Fruit fly (Drosophila melanogaster): ENCODE results near the gene CG5555.

CG5555 gene

dm6 chr3R:19223369-19223768 lies 43.0 kb upstream of the CG5555 start (continued):
- peak; percentile 19; the same call in 1 of the 2 replicates for TF ChIP-seq Rfx (GFP tag; IDR thresholded peaks at IDR 0.05)
- TF ChIP-seq zen2 (GFP tag; IDR thresholded peaks at IDR 0.05; ENCODE audit: partially characterized antibody): no peak
- no peak for TF ChIP-seq H15 (GFP tag; IDR thresholded peaks at IDR 0.05)
- peak; percentile 18 for TF ChIP-seq Fer2 (tag; optimal IDR thresholded peaks at IDR 0.05)
- TF ChIP-seq CG6175 (GFP tag; IDR thresholded peaks at IDR 0.05): 0 out of 3 replicates have a peak, but pooled peaks have one; percentile 34
- no peak for TF ChIP-seq CG17328 (GFP tag; IDR thresholded peaks at IDR 0.05)
- no peak for TF ChIP-seq CG4707 (GFP tag; optimal IDR thresholded peaks at IDR 0.05)
- TF ChIP-seq CG13894 (tag; optimal IDR thresholded peaks at IDR 0.05): peak; percentile 61
- TF ChIP-seq Hr78 (GFP tag; optimal IDR thresholded peaks at IDR 0.05): peak in 1 of 2 experiments; percentile 82
- TF ChIP-seq CG30431 (GFP tag; optimal IDR thresholded peaks at IDR 0.05): no peak
- TF ChIP-seq caup (GFP tag; optimal IDR thresholded peaks at IDR 0.05; ENCODE audit: severe bottlenecking): peak; percentile 66
- no peak for TF ChIP-seq sima (GFP tag; optimal IDR thresholded peaks at IDR 0.05)
- no peak for TF ChIP-seq Bgb (GFP tag; IDR thresholded peaks at IDR 0.05; ENCODE audit: partially characterized antibody)
- TF ChIP-seq rib (GFP tag; IDR thresholded peaks at IDR 0.05): peak; percentile 85
- TF ChIP-seq nerfin-1 (tag; optimal IDR thresholded peaks at IDR 0.05): no peak
- TF ChIP-seq Neu2 (GFP tag; optimal IDR thresholded peaks at IDR 0.05; ENCODE audit: borderline replicate concordance): no peak
- TF ChIP-seq row (GFP tag; IDR thresholded peaks at IDR 0.05): no peak
- TF ChIP-seq PHDP (tag; optimal IDR thresholded peaks at IDR 0.05): peak; percentile 10
- TF ChIP-seq CG31224 (GFP tag; IDR thresholded peaks at IDR 0.05): no peak
- TF ChIP-seq Meics (GFP tag; optimal IDR thresholded peaks at IDR 0.05): no peak
- no peak for TF ChIP-seq tup (GFP tag; optimal IDR thresholded peaks at IDR 0.05)
- no peak for TF ChIP-seq Aef1 (GFP tag; IDR thresholded peaks at IDR 0.05)
- TF ChIP-seq Usf (GFP tag; optimal IDR thresholded peaks at IDR 0.05): no peak
- no peak for TF ChIP-seq disco-r (GFP tag; optimal IDR thresholded peaks at IDR 0.05)
- no peak for TF ChIP-seq chif (GFP tag; optimal IDR thresholded peaks at IDR 0.05)
- peak; percentile 29 for TF ChIP-seq pfk (GFP tag; optimal IDR thresholded peaks at IDR 0.05)
- TF ChIP-seq CG7786 (GFP tag; optimal IDR thresholded peaks at IDR 0.05): no peak
- TF ChIP-seq Dek (tag; optimal IDR thresholded peaks at IDR 0.05): no peak
- no peak for TF ChIP-seq CG13123 (GFP tag; optimal IDR thresholded peaks at IDR 0.05)
- peak; percentile 11 for TF ChIP-seq CG17385 (GFP tag; optimal IDR thresholded peaks at IDR 0.05)
- TF ChIP-seq Hey (tag; optimal IDR thresholded peaks at IDR 0.05): peak; percentile 70
- no peak for TF ChIP-seq CG4617 (GFP tag; optimal IDR thresholded peaks at IDR 0.05; ENCODE audit: borderline replicate concordance)
- TF ChIP-seq CG8290 (GFP tag; optimal IDR thresholded peaks at IDR 0.05): no peak
- TF ChIP-seq CG8290 (tag; optimal IDR thresholded peaks at IDR 0.05): peak in 1 of 2 experiments; percentile 56
- TF ChIP-seq Ssrp (tag; optimal IDR thresholded peaks at IDR 0.05): no peak
- no peak for TF ChIP-seq Dref (GFP tag; IDR thresholded peaks at IDR 0.05)
- no peak for TF ChIP-seq CG7745 (tag; optimal IDR thresholded peaks at IDR 0.05)
- TF ChIP-seq CG12769 (tag; optimal IDR thresholded peaks at IDR 0.05): peak; percentile 76
- TF ChIP-seq CG18476 (GFP tag; optimal IDR thresholded peaks at IDR 0.05): no peak
- TF ChIP-seq CG15696 (tag; optimal IDR thresholded peaks at IDR 0.05): no peak
- no peak for TF ChIP-seq CG11696 (GFP tag; IDR thresholded peaks at IDR 0.05)
- TF ChIP-seq run (tag; optimal IDR thresholded peaks at IDR 0.05): no peak
- peak; percentile 41 for TF ChIP-seq CG15269 (tag; optimal IDR thresholded peaks at IDR 0.05)
- TF ChIP-seq CG8765 (GFP tag; IDR thresholded peaks at IDR 0.05): no peak
- TF ChIP-seq CG2875 (GFP tag; optimal IDR thresholded peaks at IDR 0.05): no peak
- no peak for TF ChIP-seq CG6854 (GFP tag; optimal IDR thresholded peaks at IDR 0.05)
- no peak for TF ChIP-seq Xrp1 (GFP tag; IDR thresholded peaks at IDR 0.05)
- peak; percentile 74 for TF ChIP-seq lab (GFP tag; optimal IDR thresholded peaks at IDR 0.05)
- TF ChIP-seq chm (GFP tag; IDR thresholded peaks at IDR 0.05): no peak; the same call in 1 of the 2 replicates
- TF ChIP-seq CG14441 (GFP tag; IDR thresholded peaks at IDR 0.05): 0 out of 2 replicates have a peak, but pooled peaks have one; percentile 29
- TF ChIP-seq CG2120 (GFP tag; optimal IDR thresholded peaks at IDR 0.05): no peak
